Fruit fly (Drosophila melanogaster) whole organism, adult: ENCODE results near the gene Elp1.

Experiments used
- CG11617 ChIP-seq: fragments of 200-800 bp; sonication (Bioruptor generic); optimal IDR thresholded peaks from 2 replicates; lab custom pipeline; 2017; ENCODE audit warnings: mild to moderate bottlenecking, missing biosample characterization, missing genetic modification reagents, missing genetic modification characterization
- CG12768 ChIP-seq: fragments of 200-800 bp; sonication (Bioruptor generic); optimal IDR thresholded peaks from 2 replicates; lab custom pipeline; 2017; ENCODE audit warnings: missing biosample characterization, missing genetic modification characterization, mild to moderate bottlenecking, moderate library complexity, missing genetic modification reagents
- CG14711 ChIP-seq: fragments of 200-800 bp; sonication (Bioruptor generic); optimal IDR thresholded peaks from 2 replicates; lab custom pipeline; 2018; ENCODE audit warnings: missing biosample characterization, mild to moderate bottlenecking, missing genetic modification characterization, moderate library complexity
- CG1620 ChIP-seq: fragments of 200-800 bp; sonication (Bioruptor generic); optimal IDR thresholded peaks from 2 replicates; lab custom pipeline; 2016; ENCODE audit warnings: missing biosample characterization, missing genetic modification characterization
- CG33017 ChIP-seq: fragments of 200-800 bp; sonication (Bioruptor generic); optimal IDR thresholded peaks from 2 replicates; lab custom pipeline; 2018; ENCODE audit warnings: missing biosample characterization, mild to moderate bottlenecking, missing genetic modification characterization, moderate library complexity
- CG5204 ChIP-seq: fragments of 200-800 bp; sonication (Bioruptor generic); optimal IDR thresholded peaks from 2 replicates; lab custom pipeline; 2016; ENCODE audit warnings: missing biosample characterization, missing genetic modification characterization
- CG7045 ChIP-seq: fragments of 200-800 bp; sonication (Bioruptor generic); optimal IDR thresholded peaks from 2 replicates; lab custom pipeline; 2017; ENCODE audit warnings: missing biosample characterization, mild to moderate bottlenecking, missing genetic modification characterization
- CG7101 ChIP-seq: fragments of 200-800 bp; sonication (Bioruptor generic); optimal IDR thresholded peaks from 2 replicates; lab custom pipeline; 2018; ENCODE audit warnings: missing biosample characterization, mild to moderate bottlenecking, missing genetic modification characterization, moderate library complexity
- Clk ChIP-seq: fragments of 200-800 bp; sonication (Bioruptor generic); optimal IDR thresholded peaks from 2 replicates; lab custom pipeline; 2017; ENCODE audit warnings: missing biosample characterization, missing genetic modification characterization
- Crg-1 ChIP-seq: fragments of 200-800 bp; sonication (Bioruptor generic); optimal IDR thresholded peaks from 2 replicates; lab custom pipeline; 2016; ENCODE audit warnings: missing biosample characterization, missing genetic modification characterization
- Hr96 ChIP-seq: fragments of 200-800 bp; sonication (Bioruptor generic); optimal IDR thresholded peaks from 2 replicates; lab custom pipeline; 2016; ENCODE audit warnings: missing biosample characterization, missing genetic modification characterization
- Mnt ChIP-seq: fragments of 200-800 bp; sonication (Bioruptor generic); optimal IDR thresholded peaks from 2 replicates; lab custom pipeline; 2016; ENCODE audit warnings: missing biosample characterization, mild to moderate bottlenecking, missing genetic modification characterization
- bab1 ChIP-seq: fragments of 200-800 bp; sonication (Bioruptor generic); optimal IDR thresholded peaks from 3 replicates; lab custom pipeline; 2019; ENCODE audit warnings: missing biosample characterization, mild to moderate bottlenecking, missing genetic modification characterization, moderate library complexity
- cic ChIP-seq: fragments of 200-800 bp; sonication (Bioruptor generic); optimal IDR thresholded peaks from 2 replicates; lab custom pipeline; 2017; ENCODE audit warnings: missing biosample characterization, mild to moderate bottlenecking, missing genetic modification characterization, moderate library complexity
- cnc ChIP-seq, 2 experiments: fragments of >200 bp; optimal IDR thresholded peaks; 2 replicates each; lab custom pipeline; 2017
- kay ChIP-seq: fragments of 200-800 bp; sonication (Bioruptor generic); peaks from one replicate; lab custom pipeline; 2016; ENCODE audit warnings: missing biosample characterization, missing genetic modification characterization, borderline replicate concordance
- ovo ChIP-seq: fragments of 200-800 bp; sonication (Bioruptor generic); optimal IDR thresholded peaks from 2 replicates; lab custom pipeline; 2016; ENCODE audit warnings: missing biosample characterization, missing genetic modification characterization
- pad ChIP-seq: fragments of 200-800 bp; sonication (Bioruptor generic); optimal IDR thresholded peaks from 3 replicates; lab custom pipeline; 2017; ENCODE audit warnings: missing biosample characterization, missing genetic modification characterization, mild to moderate bottlenecking, moderate library complexity, missing genetic modification reagents
- tj ChIP-seq: fragments of 200-800 bp; sonication (Bioruptor generic); optimal IDR thresholded peaks from 3 replicates; lab custom pipeline; 2017; ENCODE audit warnings: missing biosample characterization, mild to moderate bottlenecking, missing genetic modification characterization, moderate library complexity
- toe ChIP-seq: fragments of 200-800 bp; sonication (Bioruptor generic); optimal IDR thresholded peaks from 2 replicates; lab custom pipeline; 2016; ENCODE audit warnings: missing biosample characterization, missing genetic modification characterization

Gene Elp1

dm6 chr3R:11661712-11662111 lies 10.9 kb downstream of the Elp1 start:
- no peak for TF ChIP-seq Hr96 (GFP tag; lab: Kevin White, UChicago)
- no peak for TF ChIP-seq ovo
- TF ChIP-seq bab1 (GFP tag; lab: Kevin White, UChicago): peak; percentile 77
- no peak for TF ChIP-seq cnc (optimal IDR thresholded peaks at IDR 0.05; lab: Kevin White, UChicago)

- no peak for TF ChIP-seq bab1 (GFP tag; lab: Kevin White, UChicago)
- TF ChIP-seq kay: no peak
- TF ChIP-seq Clk: no peak
- no peak for TF ChIP-seq CG1620 (GFP tag; lab: Kevin White, UChicago)
- TF ChIP-seq CG11617 (GFP tag; lab: Kevin White, UChicago): no peak
- no peak for TF ChIP-seq cic
- no peak for TF ChIP-seq Crg-1 (GFP tag; lab: Kevin White, UChicago)
- no peak for TF ChIP-seq CG7045 (GFP tag; lab: Kevin White, UChicago)
- no peak for TF ChIP-seq CG12768
- no peak for TF ChIP-seq Mnt (GFP tag; lab: Kevin White, UChicago)
- no peak for TF ChIP-seq toe (GFP tag; lab: Kevin White, UChicago)
- no peak for TF ChIP-seq CG14711 (tag; lab: Kevin White, UChicago)
- TF ChIP-seq CG7101 (tag; lab: Kevin White, UChicago): no peak
- TF ChIP-seq Hr96 (GFP tag; lab: Kevin White, UChicago): no peak
- TF ChIP-seq CG33017: no peak
- TF ChIP-seq CG5204 (GFP tag; lab: Kevin White, UChicago): no peak
These were observed 11.8 kb downstream of the Elp1 start for dm6 chr3R:11662617-11663016.

dm6 chr3R:11663441-11663840 lies 12.7 kb downstream of the Elp1 start:
- TF ChIP-seq toe (GFP tag; lab: Kevin White, UChicago): no peak
- TF ChIP-seq bab1 (GFP tag; lab: Kevin White, UChicago): no peak
- no peak for TF ChIP-seq CG33017
- no peak for TF ChIP-seq Crg-1 (GFP tag; lab: Kevin White, UChicago)
- TF ChIP-seq tj (GFP tag; lab: Kevin White, UChicago): no peak
- no peak for TF ChIP-seq kay
- no peak for TF ChIP-seq CG12768
- no peak for TF ChIP-seq Hr96 (GFP tag; lab: Kevin White, UChicago)
- TF ChIP-seq pad (GFP tag; lab: Kevin White, UChicago): no peak
- no peak for TF ChIP-seq Clk
- no peak for TF ChIP-seq CG1620 (GFP tag; lab: Kevin White, UChicago)
- TF ChIP-seq CG5204 (GFP tag; lab: Kevin White, UChicago): no peak
- no peak for TF ChIP-seq cic
- no peak for TF ChIP-seq CG7101 (tag; lab: Kevin White, UChicago)
- TF ChIP-seq cnc (optimal IDR thresholded peaks at IDR 0.05; lab: Kevin White, UChicago): no peak
- no peak for TF ChIP-seq Mnt (GFP tag; lab: Kevin White, UChicago)

dm6 chr3R:11665508-11665907 lies 14.7 kb downstream of the Elp1 start:
- no peak for TF ChIP-seq Crg-1 (GFP tag; lab: Kevin White, UChicago)
- peak; percentile 47 for TF ChIP-seq bab1 (GFP tag; lab: Kevin White, UChicago)

dm6 chr3R:11665925-11666687 lies 15.3 kb downstream of the Elp1 start:
- TF ChIP-seq Hr96 (GFP tag; lab: Kevin White, UChicago) (no peak), bab1 (GFP tag; lab: Kevin White, UChicago) (no peak), Mnt (GFP tag; lab: Kevin White, UChicago) (peak; percentile 11), cic (peak; percentile 53), CG5204 (GFP tag; lab: Kevin White, UChicago) (no peak), CG7045 (GFP tag; lab: Kevin White, UChicago) (peak; percentile 8), CG7101 (tag; lab: Kevin White, UChicago) (no peak), cnc (optimal IDR thresholded peaks at IDR 0.05; lab: Kevin White, UChicago) (no peak), CG33017 (no peak), ovo (no peak), CG14711 (tag; lab: Kevin White, UChicago) (no peak), Clk (no peak), kay (peak; percentile 88), CG11617 (GFP tag; lab: Kevin White, UChicago) (no peak), tj (GFP tag; lab: Kevin White, UChicago) (no peak), CG12768 (peak; percentile 25), toe (GFP tag; lab: Kevin White, UChicago) (no peak), pad (GFP tag; lab: Kevin White, UChicago) (no peak), CG1620 (GFP tag; lab: Kevin White, UChicago) (no peak), Crg-1 (GFP tag; lab: Kevin White, UChicago) (no peak)

dm6 chr3R:11669017-11669953 lies 18.5 kb downstream of the Elp1 start:
- TF ChIP-seq CG7045 (GFP tag; lab: Kevin White, UChicago) (no peak), CG12768 (no peak), bab1 (GFP tag; lab: Kevin White, UChicago) (peak; percentile 2)
